Worm (Caenorhabditis elegans) whole organism, L2 larva: ENCODE results near the gene irld-39.

Experiments
- aly-2 ChIP-seq: fragments of 150-350 bp; optimal IDR thresholded peaks from 2 replicates; lab custom pipeline; 2014; ENCODE audit warnings: missing biosample characterization, missing genetic modification characterization
- ceh-82 ChIP-seq: fragments of 150-350 bp; optimal IDR thresholded peaks from 2 replicates; lab custom pipeline; 2014; ENCODE audit warnings: missing biosample characterization, missing genetic modification characterization
- lsy-2 ChIP-seq, 2 experiments: fragments of 150-350 bp in 1 of 2; sonication (generic microtip) in 1 of 2; optimal IDR thresholded peaks; 2 replicates each; lab custom pipeline; 2014 to 2017; ENCODE audit warnings: missing biosample characterization in 2 of 2, missing genetic modification characterization in 2 of 2
- nhr-11 ChIP-seq: fragments of 150-350 bp; optimal IDR thresholded peaks from 2 replicates; lab custom pipeline; 2014; ENCODE audit warnings: missing biosample characterization, missing genetic modification characterization
- nhr-25 ChIP-seq: fragments of 150-350 bp; sonication (generic microtip); optimal IDR thresholded peaks from 3 replicates; lab custom pipeline; 2014; ENCODE audit warnings: missing biosample characterization, missing genetic modification characterization
- unc-39 ChIP-seq: fragments of 150-350 bp; optimal IDR thresholded peaks from 2 replicates; lab custom pipeline; 2014; ENCODE audit warnings: missing biosample characterization, missing genetic modification characterization
- ztf-4 ChIP-seq: fragments of 150-350 bp; optimal IDR thresholded peaks from 2 replicates; lab custom pipeline; 2014; ENCODE audit warnings: missing biosample characterization, missing genetic modification characterization

ce11 chrIV:16199831-16200230 is 33.1 kb upstream of the irld-39 start:
- TF ChIP-seq ceh-82 (no peak), nhr-25 (tag; lab: Kevin White, UChicago) (no peak), unc-39 (tag; lab: Kevin White, UChicago) (no peak), nhr-11 (tag; lab: Kevin White, UChicago) (no peak), aly-2 (tag; lab: Kevin White, UChicago) (no peak), lsy-2 (tag; optimal IDR thresholded peaks at IDR 0.05; lab: Kevin White, UChicago) (no peak), ztf-4 (tag; lab: Kevin White, UChicago) (no peak)
